Worm (Caenorhabditis elegans): ENCODE measurements around the gene R08E3.3.

- no peak for TF ChIP-seq drap-1 (GFP tag; optimal IDR thresholded peaks at IDR 0.05)
- TF ChIP-seq nhr-12 (tag; optimal IDR thresholded peaks at IDR 0.05), result no peak
- TF ChIP-seq mep-1 (tag; optimal IDR thresholded peaks at IDR 0.05), result no peak
- TF ChIP-seq lin-13 (tag; optimal IDR thresholded peaks at IDR 0.05), result no peak
- no peak for TF ChIP-seq ceh-83 (GFP tag; optimal IDR thresholded peaks at IDR 0.05)
- TF ChIP-seq unc-62 (GFP tag; optimal IDR thresholded peaks at IDR 0.05), result no peak
- no peak for TF ChIP-seq pha-4 (tag; optimal IDR thresholded peaks at IDR 0.05)
- TF ChIP-seq unc-39 (tag; optimal IDR thresholded peaks at IDR 0.05), result no peak
- TF ChIP-seq snpc-4 (tag; optimal IDR thresholded peaks at IDR 0.05), result no peak
- TF ChIP-seq elt-3 (tag; optimal IDR thresholded peaks at IDR 0.05), result no peak
- no peak for TF ChIP-seq ces-1 (GFP tag; optimal IDR thresholded peaks at IDR 0.05)
- TF ChIP-seq nhr-76 (tag; optimal IDR thresholded peaks at IDR 0.05), result no peak
- no peak for TF ChIP-seq ztf-11 (tag; optimal IDR thresholded peaks at IDR 0.05)
These were observed 34.7 kb downstream of the R08E3.3 start, which contains the start of gene F39C12.1 for ce11 chrX:4853060-4853459.
